Fruit fly (Drosophila melanogaster) whole organism, prepupa: ENCODE measurements around the gene Rac2.

Source experiments
- CG11902 ChIP-seq: fragments of 200-800 bp; sonication (Bioruptor generic); optimal IDR thresholded peaks from 3 replicates; lab custom pipeline; 2016; ENCODE audit warnings: missing biosample characterization, missing genetic modification characterization
- CG15336 ChIP-seq: fragments of 200-800 bp; sonication (Bioruptor generic); IDR thresholded peaks from 2 replicates; pipeline ENCODE4 v1.3.6; 2022; ENCODE audit warnings: missing biosample characterization, missing genetic modification characterization
- CG16779 ChIP-seq: fragments of 200-800 bp; sonication (Bioruptor generic); optimal IDR thresholded peaks from 3 replicates; lab custom pipeline; 2017; ENCODE audit warnings: missing biosample characterization, mild to moderate bottlenecking, missing genetic modification characterization
- CG4318 ChIP-seq: fragments of 200-800 bp; sonication (Bioruptor generic); optimal IDR thresholded peaks from 3 replicates; lab custom pipeline; 2017; ENCODE audit warnings: missing biosample characterization, mild to moderate bottlenecking, missing genetic modification characterization
- CG6163 ChIP-seq: fragments of 200-800 bp; sonication (Bioruptor generic); IDR thresholded peaks from 3 replicates; pipeline ENCODE4 v1.3.6; 2022; ENCODE audit warnings: missing biosample characterization, missing genetic modification characterization
- CG7368 ChIP-seq: fragments of 200-800 bp; sonication (Bioruptor generic); optimal IDR thresholded peaks from 3 replicates; lab custom pipeline; 2016; ENCODE audit warnings: missing biosample characterization, missing genetic modification characterization
- CG8632 ChIP-seq: fragments of 200-800 bp; sonication (Bioruptor generic); optimal IDR thresholded peaks from 3 replicates; lab custom pipeline; 2016; ENCODE audit warnings: missing biosample characterization, missing genetic modification characterization
- Hr39 ChIP-seq: fragments of 200-800 bp; sonication (Bioruptor generic); optimal IDR thresholded peaks from 2 replicates; lab custom pipeline; 2016; ENCODE audit warnings: missing biosample characterization, missing genetic modification characterization
- OdsH ChIP-seq: fragments of 200-800 bp; sonication (Bioruptor generic); optimal IDR thresholded peaks from 3 replicates; lab custom pipeline; 2016; ENCODE audit warnings: missing biosample characterization, missing genetic modification characterization
- Smox ChIP-seq: fragments of 200-800 bp; sonication (Bioruptor generic); optimal IDR thresholded peaks from 3 replicates; lab custom pipeline; 2016; ENCODE audit warnings: missing biosample characterization, missing genetic modification characterization
- cyc ChIP-seq: fragments of 200-800 bp; sonication (Bioruptor generic); optimal IDR thresholded peaks from 3 replicates; lab custom pipeline; 2016; ENCODE audit warnings: missing biosample characterization, missing genetic modification characterization
- dsx ChIP-seq: fragments of 200-800 bp; optimal IDR thresholded peaks from 3 replicates; lab custom pipeline; 2019; ENCODE audit warnings: missing biosample characterization, mild to moderate bottlenecking, missing genetic modification characterization, moderate library complexity; ENCODE audit not compliant: poor library complexity, severe bottlenecking
- fkh ChIP-seq: fragments of 200-800 bp; sonication (Bioruptor generic); optimal IDR thresholded peaks from 3 replicates; lab custom pipeline; 2017; ENCODE audit warnings: missing biosample characterization, mild to moderate bottlenecking, missing genetic modification characterization, moderate library complexity
- vri ChIP-seq: fragments of 200-800 bp; sonication (Bioruptor generic); optimal IDR thresholded peaks from 3 replicates; lab custom pipeline; 2016; ENCODE audit warnings: missing biosample characterization, mild to moderate bottlenecking, missing genetic modification characterization

dm6 chr3L:7423517-7423916 lies 11.5 kb downstream of the Rac2 start, which contains the start of gene CG42458:
- TF ChIP-seq CG7368: no peak
- TF ChIP-seq CG11902: no peak
- TF ChIP-seq OdsH (GFP tag; lab: Kevin White, UChicago): no peak
- no peak for TF ChIP-seq vri (GFP tag; lab: Kevin White, UChicago)
- no peak for TF ChIP-seq dsx (GFP tag; lab: Kevin White, UChicago)
- TF ChIP-seq CG6163 (GFP tag; lab: Robert Waterston, UW): no peak
- TF ChIP-seq CG4318 (GFP tag; lab: Kevin White, UChicago): no peak
- TF ChIP-seq Hr39 (GFP tag; lab: Kevin White, UChicago): no peak
- TF ChIP-seq Smox (GFP tag; lab: Kevin White, UChicago): no peak
- no peak for TF ChIP-seq CG15336 (GFP tag; lab: Robert Waterston, UW)
- TF ChIP-seq fkh (GFP tag; lab: Kevin White, UChicago): peak; percentile 37
- no peak for TF ChIP-seq cyc (GFP tag; lab: Kevin White, UChicago)
- TF ChIP-seq CG8632 (GFP tag; lab: Kevin White, UChicago): no peak
- TF ChIP-seq CG16779 (tag; lab: Kevin White, UChicago): no peak
